Fruit fly (Drosophila melanogaster): ENCODE data around the gene dac.

DNA sequence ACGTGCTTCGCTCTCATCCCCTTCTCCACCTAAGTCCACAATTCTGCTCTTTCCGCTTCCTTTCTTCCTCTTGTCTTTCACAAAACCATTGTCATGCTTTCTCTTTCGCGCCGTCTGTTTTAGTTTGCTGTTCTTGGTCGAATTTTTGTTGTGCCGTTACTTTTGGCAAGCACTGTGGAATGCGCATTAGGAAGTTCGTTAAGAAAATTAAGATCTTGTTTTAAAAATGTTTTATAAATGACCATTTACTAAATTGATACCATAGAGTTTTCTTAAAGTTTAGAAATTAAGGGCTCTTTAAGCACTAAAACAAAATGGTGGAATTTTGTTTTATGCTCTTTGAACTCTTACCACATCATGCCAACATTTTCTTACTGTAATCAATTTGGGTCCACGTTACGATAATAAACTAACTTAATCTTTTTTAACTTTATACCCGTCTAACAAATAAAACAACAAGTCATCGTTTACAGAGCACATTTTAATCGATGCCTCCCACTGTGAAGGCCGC is 49.3 kb upstream of the dac start:
- TF ChIP-seq ab (GFP tag; optimal IDR thresholded peaks at IDR 0.05) (no peak), Asciz (GFP tag; optimal IDR thresholded peaks at IDR 0.05) (peak; percentile 69)

Measured in whole organism, embryonic.